Fruit fly (Drosophila melanogaster) whole organism, wandering third instar larva: ENCODE data around the gene Dpy-30L1.

Experiments
- Abd-B ChIP-seq: fragments of >200 bp; optimal IDR thresholded peaks from 2 replicates; lab custom pipeline; 2017; ENCODE audit warnings: missing biosample characterization, missing genetic modification characterization
- CG32264 ChIP-seq: fragments of 200-800 bp; sonication (Bioruptor generic); optimal IDR thresholded peaks from 2 replicates; lab custom pipeline; 2016; ENCODE audit warnings: missing biosample characterization, missing genetic modification characterization
- CG9705 ChIP-seq: fragments of 200-800 bp; sonication (Bioruptor generic); optimal IDR thresholded peaks from 2 replicates; lab custom pipeline; 2018; ENCODE audit warnings: missing biosample characterization, mild to moderate bottlenecking, missing genetic modification characterization
- CrebA ChIP-seq: fragments of 200-800 bp; sonication (Bioruptor generic); optimal IDR thresholded peaks from 2 replicates; lab custom pipeline; 2016; ENCODE audit warnings: missing biosample characterization, mild to moderate bottlenecking, missing genetic modification characterization, borderline replicate concordance
- Dfd ChIP-seq: fragments of >200 bp; optimal IDR thresholded peaks from 2 replicates; lab custom pipeline; 2017; ENCODE audit warnings: missing biosample characterization, missing genetic modification characterization
- GATAd ChIP-seq: sonication (Bioruptor generic); optimal IDR thresholded peaks from 2 replicates; lab custom pipeline; 2016; ENCODE audit warnings: missing biosample characterization, missing genetic modification characterization
- HLH106 ChIP-seq: fragments of 200-800 bp; optimal IDR thresholded peaks from 3 replicates; lab custom pipeline; 2019; ENCODE audit warnings: missing biosample characterization, mild to moderate bottlenecking, missing genetic modification characterization, moderate library complexity
- Hnf4 ChIP-seq: fragments of 200-800 bp; sonication (Bioruptor generic); optimal IDR thresholded peaks from 2 replicates; lab custom pipeline; 2016; ENCODE audit warnings: missing biosample characterization, mild to moderate bottlenecking, missing genetic modification characterization
- Hr78 ChIP-seq: fragments of >200 bp; optimal IDR thresholded peaks from 2 replicates; lab custom pipeline; 2017; ENCODE audit warnings: missing biosample characterization, missing genetic modification characterization
- Hr83 ChIP-seq: fragments of 200-300 bp; sonication (Bioruptor generic); optimal IDR thresholded peaks from 2 replicates; lab custom pipeline; 2016; ENCODE audit warnings: missing biosample characterization, mild to moderate bottlenecking, missing genetic modification characterization, moderate library complexity; ENCODE audit not compliant: poor library complexity, severe bottlenecking
- Jra ChIP-seq: sonication (Bioruptor generic); optimal IDR thresholded peaks from 2 replicates; lab custom pipeline; 2016; ENCODE audit warnings: missing biosample characterization, missing genetic modification characterization
- N ChIP-seq: fragments of >200 bp; optimal IDR thresholded peaks from 2 replicates; lab custom pipeline; 2018; ENCODE audit warnings: missing biosample characterization, missing external identifiers, missing genetic modification characterization
- OdsH ChIP-seq: fragments of 200-800 bp; sonication (Bioruptor generic); optimal IDR thresholded peaks from 2 replicates; lab custom pipeline; 2016; ENCODE audit warnings: missing biosample characterization, mild to moderate bottlenecking, missing genetic modification characterization
- Rel ChIP-seq, 2 experiments: fragments of 200-800 bp; sonication (Bioruptor generic) in 1 of 2; optimal IDR thresholded peaks; 2 replicates in 1 of 2; 3 replicates in 1 of 2; lab custom pipeline; 2016 to 2019; ENCODE audit warnings: mild to moderate bottlenecking in 2 of 2, missing biosample characterization in 2 of 2, missing genetic modification characterization in 2 of 2, moderate library complexity in 1 of 2
- Sp1 ChIP-seq: fragments of 200-800 bp; sonication (Bioruptor generic); optimal IDR thresholded peaks from 3 replicates; lab custom pipeline; 2019; ENCODE audit warnings: missing biosample characterization, mild to moderate bottlenecking, missing genetic modification characterization, moderate library complexity
- Vsx2 ChIP-seq: fragments of 200-300, 225-300 bp; sonication (Bioruptor generic); optimal IDR thresholded peaks from 2 replicates; lab custom pipeline; 2018; ENCODE audit warnings: missing biosample characterization, missing genetic modification characterization; ENCODE audit not compliant: partially characterized antibody
- brk ChIP-seq: fragments of 200-800 bp; sonication (Bioruptor generic); optimal IDR thresholded peaks from 2 replicates; lab custom pipeline; 2016; ENCODE audit warnings: missing biosample characterization, mild to moderate bottlenecking, missing genetic modification characterization
- dl ChIP-seq, 2 experiments: fragments of 175-275, 200-275 bp in 1 of 2; fragments of 200-275 bp in 1 of 2; sonication (Bioruptor generic); optimal IDR thresholded peaks; lab custom pipeline; 2018; ENCODE audit warnings: mild to moderate bottlenecking in 2 of 2, missing biosample characterization in 2 of 2, missing genetic modification characterization in 2 of 2, moderate library complexity in 2 of 2; ENCODE audit not compliant: partially characterized antibody in 2 of 2, insufficient read depth in 1 of 2
- ey ChIP-seq: fragments of 200-800 bp; sonication (Bioruptor generic); optimal IDR thresholded peaks from 2 replicates; lab custom pipeline; 2016; ENCODE audit warnings: missing biosample characterization, missing genetic modification characterization
- foxo ChIP-seq, 2 experiments: fragments of 200-800 bp; sonication (Bioruptor generic); optimal IDR thresholded peaks; 2 replicates in 1 of 2; 3 replicates in 1 of 2; lab custom pipeline; 2016 to 2017; ENCODE audit warnings: missing biosample characterization in 2 of 2, missing genetic modification characterization in 2 of 2
- fru ChIP-seq: fragments of 200-800 bp; sonication (Bioruptor generic); optimal IDR thresholded peaks from 3 replicates; lab custom pipeline; 2016; ENCODE audit warnings: missing biosample characterization, mild to moderate bottlenecking, missing genetic modification characterization
- h ChIP-seq: fragments of 200-800 bp; sonication (Bioruptor generic); optimal IDR thresholded peaks from 3 replicates; lab custom pipeline; 2016; ENCODE audit warnings: missing biosample characterization, mild to moderate bottlenecking, missing genetic modification characterization
- jim ChIP-seq: fragments of 175-275, 200-325 bp; sonication (Bioruptor generic); optimal IDR thresholded peaks from 2 replicates; lab custom pipeline; 2016; ENCODE audit warnings: missing biosample characterization, mild to moderate bottlenecking, missing genetic modification characterization
- lola ChIP-seq: fragments of >200 bp; optimal IDR thresholded peaks from 2 replicates; lab custom pipeline; 2017; ENCODE audit warnings: missing biosample characterization, missing genetic modification characterization
- rgr ChIP-seq: fragments of 200-800 bp; sonication (Bioruptor generic); optimal IDR thresholded peaks from 3 replicates; lab custom pipeline; 2016; ENCODE audit warnings: missing biosample characterization, mild to moderate bottlenecking, missing genetic modification characterization
- sage ChIP-seq: fragments of 200-800 bp; sonication (Bioruptor generic); optimal IDR thresholded peaks from 2 replicates; lab custom pipeline; 2016; ENCODE audit warnings: missing biosample characterization, mild to moderate bottlenecking, missing genetic modification characterization
- sv ChIP-seq: fragments of 200-800 bp; sonication (Bioruptor generic); optimal IDR thresholded peaks from 3 replicates; lab custom pipeline; 2016; ENCODE audit warnings: missing biosample characterization, missing genetic modification characterization
- tai ChIP-seq: sonication (Bioruptor generic); optimal IDR thresholded peaks from 2 replicates; lab custom pipeline; 2016; ENCODE audit warnings: missing biosample characterization, missing genetic modification characterization
- usp ChIP-seq: fragments of >200 bp; optimal IDR thresholded peaks from 2 replicates; lab custom pipeline; 2017; ENCODE audit warnings: missing biosample characterization, missing genetic modification characterization
- woc ChIP-seq: sonication (Bioruptor generic); optimal IDR thresholded peaks from 2 replicates; lab custom pipeline; 2016; ENCODE audit warnings: missing biosample characterization, mild to moderate bottlenecking, missing genetic modification characterization

The Dpy-30L1 gene

DNA sequence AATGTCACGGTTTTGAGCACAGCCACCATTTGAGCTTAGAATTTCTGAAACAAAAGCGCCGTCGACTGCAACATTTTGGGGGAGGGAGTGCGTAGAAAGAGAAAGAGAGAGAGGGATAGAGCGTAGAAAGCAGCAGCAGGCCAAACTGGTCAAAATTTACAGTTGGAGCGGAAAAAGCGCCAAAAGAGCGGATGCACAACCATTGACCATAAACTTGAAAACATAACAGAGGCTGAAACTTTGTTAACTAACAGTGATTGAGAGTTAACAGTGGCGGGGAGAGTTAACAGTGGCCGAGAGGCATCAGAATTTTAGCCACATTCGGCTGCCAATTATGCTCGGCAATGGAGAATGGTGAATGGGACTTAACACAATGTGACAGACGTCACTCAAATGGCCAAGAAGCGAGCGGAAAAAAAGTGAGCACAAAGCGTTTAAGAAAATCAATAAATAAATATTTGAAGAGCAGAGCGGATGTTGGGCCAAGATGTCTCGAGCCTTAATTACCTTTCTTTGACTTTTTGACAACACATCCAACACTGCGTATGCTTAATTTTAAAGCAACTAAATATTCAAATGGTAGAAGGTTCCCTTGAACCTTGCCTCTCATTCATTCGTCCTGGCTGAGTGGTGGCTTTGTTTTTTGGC, 24.7 kb downstream of the Dpy-30L1 start:
- TF ChIP-seq sage (GFP tag; lab: Kevin White, UChicago) (no peak), foxo (GFP tag; optimal IDR thresholded peaks at IDR 0.05; lab: Kevin White, UChicago) (no peak), dl (GFP tag; optimal IDR thresholded peaks at IDR 0.05; lab: Kevin White, UChicago; ENCODE audit: insufficient read depth in 1 of 2, partially characterized antibody in 2 of 2) (peak in 1 of 2 experiments; percentile 38), lola (no peak)

dm6 chr2L:10759624-10760023, 27.2 kb downstream of the Dpy-30L1 start:
- no peak for TF ChIP-seq Abd-B
- peak; percentile 26 for TF ChIP-seq ey (GFP tag; lab: Kevin White, UChicago)
- no peak for TF ChIP-seq N (GFP tag; lab: Kevin White, UChicago)
- TF ChIP-seq Hr83 (GFP tag; lab: Kevin White, UChicago): no peak
- TF ChIP-seq h (GFP tag; lab: Kevin White, UChicago): peak; percentile 21
- TF ChIP-seq dl (GFP tag; optimal IDR thresholded peaks at IDR 0.05; lab: Kevin White, UChicago; ENCODE audit: insufficient read depth in 1 of 2, partially characterized antibody in 2 of 2): no peak
- TF ChIP-seq lola: no peak
- no peak for TF ChIP-seq CG32264 (GFP tag; lab: Kevin White, UChicago)
- TF ChIP-seq sage (GFP tag; lab: Kevin White, UChicago): no peak
- TF ChIP-seq sv: no peak
- TF ChIP-seq Dfd: no peak
- TF ChIP-seq Hnf4 (GFP tag; lab: Kevin White, UChicago): no peak
- TF ChIP-seq usp (GFP tag; lab: Kevin White, UChicago): no peak
- no peak for TF ChIP-seq rgr (GFP tag; lab: Kevin White, UChicago)
- TF ChIP-seq Vsx2 (GFP tag; lab: Kevin White, UChicago): no peak
- TF ChIP-seq tai: no peak
- TF ChIP-seq OdsH: peak; percentile 16
- TF ChIP-seq CrebA (GFP tag; lab: Kevin White, UChicago): no peak
- peak in 1 of 2 experiments; percentile 50 for TF ChIP-seq foxo (GFP tag; optimal IDR thresholded peaks at IDR 0.05; lab: Kevin White, UChicago)
- TF ChIP-seq GATAd (GFP tag; lab: Kevin White, UChicago): no peak
- peak; percentile 37 for TF ChIP-seq woc (GFP tag; lab: Kevin White, UChicago)
- no peak for TF ChIP-seq Jra (GFP tag; lab: Kevin White, UChicago)
- TF ChIP-seq fru (GFP tag; lab: Kevin White, UChicago): no peak
- TF ChIP-seq Hr78 (GFP tag; lab: Kevin White, UChicago): no peak
- no peak for TF ChIP-seq jim (GFP tag; lab: Kevin White, UChicago)
- no peak for TF ChIP-seq brk

DNA sequence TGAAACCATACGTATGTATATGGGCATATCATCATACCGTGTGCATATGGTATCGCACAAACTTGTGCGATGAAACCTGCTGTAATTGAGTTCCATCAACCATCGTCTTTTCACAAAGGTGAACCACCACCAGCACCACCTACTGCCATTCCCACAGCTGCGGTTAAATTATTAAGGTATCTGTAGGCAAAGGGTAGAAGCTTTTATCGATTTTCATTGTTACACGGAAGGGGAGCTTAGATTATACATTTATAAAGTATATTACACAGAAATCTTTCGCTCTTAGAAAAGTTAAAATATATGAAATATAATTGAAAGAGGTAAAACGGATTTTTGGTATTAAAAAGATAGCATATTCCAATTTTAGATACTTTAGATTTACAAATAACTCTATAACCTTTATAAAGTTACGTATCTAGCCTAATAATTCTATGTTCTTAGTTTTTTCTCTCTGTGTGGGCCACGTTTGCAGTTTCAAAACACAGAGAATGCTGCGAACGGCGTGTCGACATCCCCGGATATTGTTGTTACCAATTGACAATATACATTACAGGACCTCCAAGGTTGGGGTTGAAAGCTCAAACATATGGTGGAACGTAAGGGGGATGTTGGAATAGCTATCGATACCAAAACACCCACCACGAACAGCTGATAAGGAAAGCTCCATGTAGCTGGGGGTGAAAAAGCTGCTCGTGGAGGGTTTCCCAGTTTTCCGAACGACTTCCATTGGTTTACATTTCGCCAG, 28.1 kb downstream of the Dpy-30L1 start, which contains the start of gene CG6495:
Gene CG6495 (plus strand): TSS at position 695 of the 745 bp plus-strand sequence.
- peak; percentile 43 for TF ChIP-seq Sp1 (GFP tag; lab: Kevin White, UChicago)
- no peak for TF ChIP-seq Hnf4 (GFP tag; lab: Kevin White, UChicago)
- peak; percentile 22 for TF ChIP-seq h (GFP tag; lab: Kevin White, UChicago)
- no peak for TF ChIP-seq Hr83 (GFP tag; lab: Kevin White, UChicago)
- TF ChIP-seq dl (GFP tag; optimal IDR thresholded peaks at IDR 0.05; lab: Kevin White, UChicago; ENCODE audit: insufficient read depth in 1 of 2, partially characterized antibody in 2 of 2): no peak
- no peak for TF ChIP-seq woc (GFP tag; lab: Kevin White, UChicago)
- peak; percentile 11 for TF ChIP-seq HLH106 (tag; lab: Kevin White, UChicago)
- TF ChIP-seq foxo (GFP tag; optimal IDR thresholded peaks at IDR 0.05; lab: Kevin White, UChicago): peak in 1 of 2 experiments; percentile 22
- TF ChIP-seq brk: no peak
- TF ChIP-seq fru (GFP tag; lab: Kevin White, UChicago): peak; percentile 27
- TF ChIP-seq OdsH: peak; percentile 17
- no peak for TF ChIP-seq CG9705

dm6 chr2L:10767597-10768188, 35.2 kb downstream of the Dpy-30L1 start, which contains the start of gene Ubc2:
Ubc2 (minus strand) TSS chr2L:10768006.
- TF ChIP-seq GATAd (GFP tag; lab: Kevin White, UChicago) (no peak), Rel (GFP tag; optimal IDR thresholded peaks at IDR 0.05; lab: Kevin White, UChicago) (no peak), Rel (tag; optimal IDR thresholded peaks at IDR 0.05; lab: Kevin White, UChicago) (peak; percentile 22), Hr83 (GFP tag; lab: Kevin White, UChicago) (peak; percentile 62), woc (GFP tag; lab: Kevin White, UChicago) (no peak), sv (peak; percentile 12), lola (no peak), rgr (GFP tag; lab: Kevin White, UChicago) (peak; percentile 14)
